Worm (Caenorhabditis elegans) whole organism, L4 larva: ENCODE data around the gene clec-164.

Source experiments
- F37D6.2 ChIP-seq: sonication (generic microtip); optimal IDR thresholded peaks from 2 replicates; lab custom pipeline; 2016; ENCODE audit warnings: mild to moderate bottlenecking, missing genetic modification characterization, missing compliant biosample characterization
- R02D3.7 ChIP-seq: fragments of 150-350 bp; sonication (generic microtip); optimal IDR thresholded peaks from 3 replicates; lab custom pipeline; 2014; ENCODE audit warnings: missing biosample characterization, missing genetic modification characterization
- Y75B8A.6 ChIP-seq: fragments of 200-800 bp; sonication (Bioruptor generic); IDR thresholded peaks from 2 replicates; pipeline ENCODE4 v1.3.6; 2022; ENCODE audit warnings: missing genetic modification reagents, missing genetic modification characterization, missing compliant biosample characterization
- ZK546.5 ChIP-seq, 2 experiments: sonication (generic microtip); optimal IDR thresholded peaks; 2 replicates each; lab custom pipeline; 2017; ENCODE audit warnings: missing biosample characterization in 2 of 2, missing genetic modification characterization in 2 of 2
- aha-1 ChIP-seq: fragments of 150-350 bp; peaks from one replicate; lab custom pipeline; 2014; ENCODE audit warnings: missing biosample characterization, missing genetic modification characterization
- ama-1 ChIP-seq: fragments of 150-350 bp; optimal IDR thresholded peaks from 2 replicates; lab custom pipeline; 2014; ENCODE audit warnings: inconsistent platforms, mixed read lengths
- ceh-20 ChIP-seq: fragments of 200-800 bp; sonication (Bioruptor generic); IDR thresholded peaks from 2 replicates; pipeline ENCODE4 v1.3.6; 2022; ENCODE audit warnings: missing genetic modification reagents, missing genetic modification characterization, missing compliant biosample characterization
- ceh-44 ChIP-seq: fragments of 200-800 bp; sonication (Bioruptor generic); IDR thresholded peaks from 2 replicates; pipeline ENCODE4 v1.3.6; 2022; ENCODE audit warnings: missing genetic modification reagents, missing genetic modification characterization, missing compliant biosample characterization
- daf-12 ChIP-seq: fragments of 150-350 bp; optimal IDR thresholded peaks from 2 replicates; lab custom pipeline; 2014; ENCODE audit warnings: missing biosample characterization, missing genetic modification reagents, missing genetic modification characterization
- daf-8 ChIP-seq: fragments of 200-800 bp; sonication (Bioruptor generic); IDR thresholded peaks from 2 replicates; pipeline ENCODE4 v1.3.6; 2022; ENCODE audit warnings: missing genetic modification characterization, missing compliant biosample characterization
- dmd-9 ChIP-seq: fragments of 200-800 bp; sonication (Bioruptor generic); IDR thresholded peaks from 2 replicates; pipeline ENCODE4 v1.3.6; 2022; ENCODE audit warnings: missing genetic modification reagents, missing genetic modification characterization, missing compliant biosample characterization
- dve-1 ChIP-seq: sonication (generic microtip); optimal IDR thresholded peaks from 2 replicates; lab custom pipeline; 2017; ENCODE audit warnings: antibody characterized with exemption, mild to moderate bottlenecking, missing genetic modification characterization, missing compliant biosample characterization; ENCODE audit not compliant: insufficient read depth
- hlh-11 ChIP-seq: fragments of 200-800 bp; sonication (Bioruptor generic); optimal IDR thresholded peaks from 2 replicates; lab custom pipeline; 2018; ENCODE audit warnings: mild to moderate bottlenecking, missing genetic modification characterization, missing compliant biosample characterization
- lim-7 ChIP-seq: fragments of 200-800 bp; sonication (Bioruptor generic); IDR thresholded peaks from 2 replicates; pipeline ENCODE4 v1.3.6; 2022; ENCODE audit warnings: missing genetic modification characterization, missing compliant biosample characterization
- lin-1 ChIP-seq: fragments of 200-800 bp; sonication (Bioruptor generic); IDR thresholded peaks from 2 replicates; pipeline ENCODE4 v1.3.6; 2022; ENCODE audit warnings: missing genetic modification reagents, missing genetic modification characterization, missing compliant biosample characterization
- lin-38 ChIP-seq: fragments of 200-800 bp; sonication (Bioruptor generic); IDR thresholded peaks from 2 replicates; pipeline ENCODE4 v1.3.6; 2022; ENCODE audit warnings: missing genetic modification reagents, missing genetic modification characterization, missing compliant biosample characterization
- lsy-2 ChIP-seq, 2 experiments: fragments of 150-350 bp in 1 of 2; sonication (generic microtip) in 1 of 2; optimal IDR thresholded peaks; 2 replicates each; lab custom pipeline; 2014 to 2017; ENCODE audit warnings: missing biosample characterization in 2 of 2, missing genetic modification characterization in 2 of 2
- mdl-1 ChIP-seq, 2 experiments: fragments of 150-350 bp in 1 of 2; sonication (generic microtip) in 1 of 2; optimal IDR thresholded peaks; 2 replicates each; lab custom pipeline; 2014 to 2017; ENCODE audit warnings: missing biosample characterization in 2 of 2, missing genetic modification characterization in 2 of 2
- mep-1 ChIP-seq: fragments of 150-350 bp; sonication (generic microtip); optimal IDR thresholded peaks from 3 replicates; lab custom pipeline; 2014; ENCODE audit warnings: missing biosample characterization, missing genetic modification characterization
- mes-2 ChIP-seq: sonication (generic microtip); optimal IDR thresholded peaks from 2 replicates; lab custom pipeline; 2016; ENCODE audit warnings: missing genotype, mild to moderate bottlenecking, missing genetic modification characterization, missing compliant biosample characterization; ENCODE audit not compliant: poor library complexity, severe bottlenecking
- nhr-102 ChIP-seq: sonication (generic microtip); optimal IDR thresholded peaks from 2 replicates; lab custom pipeline; 2016; ENCODE audit warnings: mild to moderate bottlenecking, missing genetic modification characterization, moderate library complexity, missing compliant biosample characterization
- nhr-11 ChIP-seq: fragments of 150-350 bp; optimal IDR thresholded peaks from 2 replicates; lab custom pipeline; 2014; ENCODE audit warnings: missing biosample characterization, missing genetic modification characterization
- nhr-25 ChIP-seq: sonication (generic microtip); optimal IDR thresholded peaks from 2 replicates; lab custom pipeline; 2017; ENCODE audit warnings: missing genetic modification characterization, mild to moderate bottlenecking, missing compliant biosample characterization, antibody characterized with exemption, moderate library complexity, borderline replicate concordance; ENCODE audit not compliant: insufficient read depth
- nhr-28 ChIP-seq: fragments of 150-350 bp; optimal IDR thresholded peaks from 2 replicates; lab custom pipeline; 2014; ENCODE audit warnings: missing biosample characterization, missing genetic modification characterization
- nhr-76 ChIP-seq: fragments of 150-350 bp; optimal IDR thresholded peaks from 2 replicates; lab custom pipeline; 2014; ENCODE audit warnings: missing biosample characterization, missing genetic modification characterization
- rbr-2 ChIP-seq: sonication (generic microtip); optimal IDR thresholded peaks from 2 replicates; lab custom pipeline; 2016; ENCODE audit warnings: missing genotype, missing genetic modification characterization, missing compliant biosample characterization
- set-16 ChIP-seq: fragments of 200-800 bp; sonication (Bioruptor generic); IDR thresholded peaks from 2 replicates; pipeline ENCODE4 v1.3.6; 2022; ENCODE audit warnings: missing genetic modification reagents, missing genetic modification characterization, missing compliant biosample characterization
- spr-3 ChIP-seq: fragments of 200-800 bp; sonication (Bioruptor generic); optimal IDR thresholded peaks from 2 replicates; lab custom pipeline; 2018; ENCODE audit warnings: mild to moderate bottlenecking, missing genetic modification characterization, missing compliant biosample characterization
- unc-39 ChIP-seq: sonication (generic microtip); optimal IDR thresholded peaks from 2 replicates; lab custom pipeline; 2017; ENCODE audit warnings: missing biosample characterization, missing genetic modification characterization
- unc-62 ChIP-seq, 3 experiments: fragments of 150-350 bp in 1 of 3; sonication (generic microtip); optimal IDR thresholded peaks in 2 of 3; peaks in 1 of 3; 1 replicate in 1 of 3; 2 replicates in 2 of 3; lab custom pipeline; 2014 to 2017; ENCODE audit warnings: missing biosample characterization in 3 of 3, missing genetic modification characterization in 3 of 3, missing genetic modification reagents in 3 of 3, missing genotype in 1 of 3
- zag-1 ChIP-seq: fragments of 150-350 bp; optimal IDR thresholded peaks from 2 replicates; lab custom pipeline; 2014; ENCODE audit warnings: missing biosample characterization, missing genetic modification characterization
- zfp-3 ChIP-seq: fragments of 200-800 bp; sonication (Bioruptor generic); conservative IDR thresholded peaks from 2 replicates; pipeline ENCODE4 v1.3.6; 2022; ENCODE audit warnings: missing genetic modification reagents, missing genetic modification characterization, missing compliant biosample characterization
- zip-11 ChIP-seq: fragments of 200-800 bp; sonication (Bioruptor generic); IDR thresholded peaks from 2 replicates; pipeline ENCODE4 v1.3.6; 2022; ENCODE audit warnings: missing genetic modification characterization, missing compliant biosample characterization
- zip-2 ChIP-seq: fragments of 150-350 bp; optimal IDR thresholded peaks from 2 replicates; lab custom pipeline; 2014; ENCODE audit warnings: missing biosample characterization, missing genetic modification characterization
- ztf-11 ChIP-seq: fragments of 150-350 bp; optimal IDR thresholded peaks from 2 replicates; lab custom pipeline; 2014; ENCODE audit warnings: missing biosample characterization, missing genetic modification characterization

Gene clec-164

DNA sequence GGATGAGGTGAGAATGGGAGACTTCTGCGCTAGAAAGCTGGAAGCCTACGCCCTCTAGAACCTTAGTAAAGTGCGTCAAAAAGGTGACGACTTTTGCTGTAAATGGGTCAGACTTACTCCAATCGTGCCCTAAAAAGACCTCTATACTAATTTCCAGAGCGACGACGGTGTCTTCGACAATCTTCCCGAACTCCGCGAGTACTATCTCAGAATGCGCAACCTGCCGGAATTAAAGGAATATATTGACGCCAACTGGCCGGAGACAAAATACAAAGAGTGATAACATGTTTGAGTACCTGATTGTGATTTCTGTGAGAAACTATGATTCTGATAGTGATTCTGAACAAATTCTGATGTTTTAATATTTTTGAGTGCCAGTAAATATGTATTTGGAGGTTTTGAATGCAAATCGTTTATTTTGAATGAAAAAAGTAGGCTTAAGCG is 45.6 kb downstream of the clec-164 start (continued):
- TF ChIP-seq zag-1, result no peak
- peak in 1 of 2 experiments; percentile 92 for TF ChIP-seq unc-62 (GFP tag; optimal IDR thresholded peaks at IDR 0.05 in 1 of 2; lab: Kevin White, UChicago)
- no peak for TF ChIP-seq unc-62 (tag; optimal IDR thresholded peaks at IDR 0.05; lab: Kevin White, UChicago)
- no peak for TF ChIP-seq lim-7 (GFP tag; lab: Robert Waterston, UW)
- TF ChIP-seq hlh-11 (tag; lab: Kevin White, UChicago), result no peak
- 0 out of 2 replicates have a peak, but pooled peaks have one; percentile 68 for TF ChIP-seq zfp-3 (GFP tag; lab: Robert Waterston, UW)
- no peak for TF ChIP-seq dmd-9 (GFP tag; lab: Robert Waterston, UW)
- TF ChIP-seq aha-1 (tag; lab: Kevin White, UChicago), result peak; percentile 73
- no peak for TF ChIP-seq zip-11
- no peak for TF ChIP-seq nhr-102 (tag; lab: Kevin White, UChicago)
- no peak for TF ChIP-seq spr-3
- no peak for TF ChIP-seq ceh-20 (GFP tag; lab: Robert Waterston, UW)

DNA sequence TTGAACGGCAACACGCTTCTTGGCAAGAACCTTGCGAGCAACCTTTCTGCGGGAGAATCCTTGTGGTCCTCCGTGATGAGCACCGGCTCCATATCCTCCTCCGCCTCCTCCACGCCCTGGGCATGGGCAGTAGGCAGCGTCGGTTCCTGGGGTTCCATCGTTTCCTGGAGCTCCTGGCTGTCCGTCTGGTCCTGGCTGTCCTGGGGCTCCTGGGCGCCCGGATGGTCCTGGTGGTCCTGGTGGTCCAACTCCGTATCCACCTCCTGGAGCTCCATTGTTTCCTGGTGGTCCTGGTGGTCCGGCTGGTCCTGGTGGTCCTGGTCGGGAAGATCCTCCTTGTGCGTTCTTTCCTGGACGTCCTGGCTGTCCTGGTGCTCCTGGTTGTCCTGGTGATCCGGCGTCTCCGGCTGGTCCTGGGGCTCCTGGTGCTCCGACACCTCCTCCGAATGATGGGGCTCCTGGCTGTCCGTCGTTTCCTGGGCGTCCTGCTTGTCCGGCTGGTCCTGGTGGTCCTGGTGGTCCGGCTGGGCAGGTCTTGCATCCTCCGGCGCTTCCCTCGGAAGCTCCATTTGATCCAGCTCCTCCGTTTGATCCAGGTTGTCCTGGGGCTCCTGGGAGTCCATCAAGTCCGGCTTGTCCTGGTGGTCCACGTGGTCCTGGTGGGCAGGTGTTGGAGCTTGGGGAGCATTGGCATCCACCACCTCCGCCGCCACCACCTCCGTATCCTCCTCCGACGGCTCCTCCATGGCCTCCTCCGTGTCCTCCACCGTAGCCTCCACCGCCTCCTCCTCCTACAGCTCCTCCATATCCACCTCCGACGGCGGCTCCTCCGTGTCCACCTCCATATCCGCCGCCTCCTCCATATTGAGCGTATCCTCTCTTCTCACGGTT is 46.3 kb downstream of the clec-164 start:
- TF ChIP-seq set-16 (GFP tag; lab: Robert Waterston, UW) (peak; percentile 96), unc-39 (tag; lab: Kevin White, UChicago) (no peak), lin-1 (no peak), R02D3.7 (tag; lab: Kevin White, UChicago) (no peak), mdl-1 (tag; optimal IDR thresholded peaks at IDR 0.05; lab: Kevin White, UChicago) (no peak), Y75B8A.6 (no peak), mep-1 (tag; lab: Kevin White, UChicago) (no peak), ztf-11 (tag; lab: Kevin White, UChicago) (no peak), nhr-76 (no peak), zfp-3 (GFP tag; lab: Robert Waterston, UW) (no peak), F37D6.2 (tag; lab: Kevin White, UChicago) (no peak), lin-38 (GFP tag; lab: Robert Waterston, UW) (0 out of 2 replicates have a peak, but pooled peaks have one; percentile 9), rbr-2 (no peak), daf-8 (no peak), ZK546.5 (tag; optimal IDR thresholded peaks at IDR 0.05; lab: Kevin White, UChicago) (no peak), zip-2 (no peak), ceh-44 (no peak)

DNA sequence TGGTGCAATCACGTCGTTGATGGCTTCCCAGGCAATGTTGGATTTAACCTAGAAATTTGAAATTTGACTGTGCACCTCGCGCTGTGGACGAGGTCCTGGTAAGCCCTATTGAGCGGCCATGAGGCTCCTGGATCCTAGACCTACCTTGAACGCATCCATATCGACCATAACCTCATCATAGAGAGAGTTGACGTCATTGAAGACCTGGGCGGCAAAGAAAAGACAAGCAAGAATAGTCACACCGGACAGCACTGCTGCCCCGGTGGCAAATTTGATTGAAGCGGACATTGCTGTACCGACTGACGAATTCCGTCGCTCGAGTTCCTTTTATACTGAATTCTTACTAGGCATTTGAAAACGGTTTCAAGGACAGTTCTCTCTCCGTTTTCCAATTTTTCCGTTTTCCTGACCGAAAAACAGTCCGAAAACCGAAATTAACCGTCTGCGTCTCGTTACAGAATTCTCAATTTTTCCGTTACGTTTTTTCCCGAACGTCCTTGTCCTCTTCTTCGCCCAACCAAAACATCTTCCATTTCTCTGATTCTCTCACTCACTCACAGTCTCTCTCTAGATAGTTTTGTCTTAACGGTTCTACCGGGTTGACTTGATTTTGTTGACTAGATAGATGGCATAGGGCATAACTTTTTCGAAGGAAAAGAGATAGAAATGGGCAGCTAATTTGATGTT is 47.1 kb downstream of the clec-164 start, which contains the start of gene col-103:
Gene col-103 (minus strand): TSS at position 302 of the 687 bp plus-strand sequence.
- TF ChIP-seq nhr-11 (tag; lab: Kevin White, UChicago) (no peak), lsy-2 (tag; optimal IDR thresholded peaks at IDR 0.05; lab: Kevin White, UChicago) (peak in 1 of 2 experiments; percentile 21), nhr-28 (tag; lab: Kevin White, UChicago) (peak; percentile 51), dve-1 (no peak), daf-12 (tag; lab: Kevin White, UChicago) (no peak), mes-2 (tag; lab: Kevin White, UChicago) (peak; percentile 34), unc-62 (GFP tag; optimal IDR thresholded peaks at IDR 0.05 in 1 of 2; lab: Kevin White, UChicago) (peak in 1 of 2 experiments; percentile 92), unc-62 (tag; optimal IDR thresholded peaks at IDR 0.05; lab: Kevin White, UChicago) (no peak), ama-1 (lab: Kevin White, UChicago) (peak; percentile 93), nhr-25 (tag; lab: Kevin White, UChicago) (peak; percentile 77), mep-1 (tag; lab: Kevin White, UChicago) (peak; percentile 19)
